Worm (Caenorhabditis elegans) whole organism, L1 larva: ENCODE data around the gene cng-3.
A peak's percentile ranks its signal among the peaks of the same experiment; 100 is the strongest.

Experiments used
- C04F5.9 ChIP-seq: sonication (generic microtip); optimal IDR thresholded peaks from 2 replicates; lab custom pipeline; 2016; ENCODE audit warnings: missing genetic modification characterization, missing compliant biosample characterization
- C16A3.4 ChIP-seq: fragments of 150-350 bp; optimal IDR thresholded peaks from 2 replicates; lab custom pipeline; 2014; ENCODE audit warnings: missing biosample characterization, missing genetic modification characterization
- C34B4.2 ChIP-seq: sonication (generic microtip); optimal IDR thresholded peaks from 2 replicates; lab custom pipeline; 2017; ENCODE audit warnings: mild to moderate bottlenecking, missing genetic modification characterization, missing compliant biosample characterization
- Y116A8C.19 ChIP-seq: sonication (generic microtip); optimal IDR thresholded peaks from 2 replicates; lab custom pipeline; 2016; ENCODE audit warnings: missing compliant biosample characterization, missing genetic modification characterization, borderline replicate concordance
- aha-1 ChIP-seq: fragments of 150-350 bp; optimal IDR thresholded peaks from 2 replicates; lab custom pipeline; 2014; ENCODE audit warnings: missing biosample characterization, missing genetic modification characterization
- aly-2 ChIP-seq: fragments of 150-350 bp; optimal IDR thresholded peaks from 2 replicates; lab custom pipeline; 2014; ENCODE audit warnings: missing biosample characterization, missing genetic modification characterization
- ama-1 ChIP-seq: fragments of 150-350 bp; optimal IDR thresholded peaks from 2 replicates; lab custom pipeline; 2014
- blmp-1 ChIP-seq: fragments of 150-350 bp; optimal IDR thresholded peaks from 2 replicates; lab custom pipeline; 2014; ENCODE audit warnings: missing biosample characterization, missing genetic modification characterization
- ceh-8 ChIP-seq: fragments of 200-800 bp; sonication (Bioruptor generic); optimal IDR thresholded peaks from 2 replicates; lab custom pipeline; 2018; ENCODE audit warnings: mild to moderate bottlenecking, missing genetic modification characterization, moderate library complexity, missing compliant biosample characterization
- ceh-82 ChIP-seq, 3 experiments: fragments of 150-350 bp in 1 of 3; sonication (generic microtip) in 2 of 3; optimal IDR thresholded peaks; 2 replicates each; lab custom pipeline; 2014 to 2017; ENCODE audit warnings: missing biosample characterization in 3 of 3, missing genetic modification characterization in 3 of 3
- dpl-1 ChIP-seq, 3 experiments: fragments of 150-350 bp in 2 of 3; sonication (generic microtip) in 1 of 3; optimal IDR thresholded peaks; 2 replicates each; lab custom pipeline; 2014 to 2017; ENCODE audit warnings: missing biosample characterization in 3 of 3, missing genetic modification characterization in 3 of 3, missing genetic modification reagents in 3 of 3
- dsc-1 ChIP-seq: sonication (generic microtip); optimal IDR thresholded peaks from 2 replicates; lab custom pipeline; 2016; ENCODE audit warnings: mild to moderate bottlenecking, missing genetic modification characterization, missing compliant biosample characterization
- egl-13 ChIP-seq: sonication (generic microtip); optimal IDR thresholded peaks from 2 replicates; lab custom pipeline; 2016; ENCODE audit warnings: missing genotype, missing genetic modification reagents, missing genetic modification characterization, missing compliant biosample characterization
- egl-27 ChIP-seq, 2 experiments: fragments of 150-350 bp in 1 of 2; sonication (generic microtip); optimal IDR thresholded peaks; 3 replicates each; lab custom pipeline; 2017 to 2018; ENCODE audit warnings: missing biosample characterization in 2 of 2, missing genetic modification characterization in 2 of 2, missing genetic modification reagents in 2 of 2
- elt-2 ChIP-seq: sonication (generic microtip); optimal IDR thresholded peaks from 2 replicates; lab custom pipeline; 2016; ENCODE audit warnings: missing genetic modification characterization, mild to moderate bottlenecking, inconsistent platforms, missing compliant biosample characterization, missing genetic modification reagents
- elt-3 ChIP-seq, 6 experiments: fragments of 150-350 bp in 1 of 6; sonication (generic microtip); optimal IDR thresholded peaks; 2 replicates each; lab custom pipeline; 2017 to 2018; ENCODE audit warnings: missing biosample characterization in 6 of 6, missing genetic modification characterization in 6 of 6, inconsistent platforms in 1 of 6
- ets-5 ChIP-seq: fragments of 200-800 bp; sonication (Bioruptor generic); IDR thresholded peaks from 2 replicates; pipeline ENCODE4 v1.3.6; 2022; ENCODE audit warnings: missing genetic modification characterization, missing compliant biosample characterization
- fkh-10 ChIP-seq: sonication (generic microtip); optimal IDR thresholded peaks from 2 replicates; lab custom pipeline; 2017; ENCODE audit warnings: missing biosample characterization, missing genetic modification reagents, missing genetic modification characterization
- grh-1 ChIP-seq: fragments of 200-800 bp; sonication (Bioruptor generic); IDR thresholded peaks from 2 replicates; pipeline ENCODE4 v1.3.6; 2022; ENCODE audit warnings: missing genetic modification reagents, missing genetic modification characterization, missing compliant biosample characterization
- hlh-17 ChIP-seq: fragments of 200-800 bp; sonication (Bioruptor generic); optimal IDR thresholded peaks from 2 replicates; lab custom pipeline; 2018; ENCODE audit warnings: missing genetic modification characterization, mild to moderate bottlenecking, missing compliant biosample characterization, moderate library complexity, borderline replicate concordance
- hpl-2 ChIP-seq: fragments of 150-350 bp; optimal IDR thresholded peaks from 2 replicates; lab custom pipeline; 2014; ENCODE audit warnings: missing biosample characterization, missing genetic modification reagents, missing genetic modification characterization
- irx-1 ChIP-seq: sonication (generic microtip); optimal IDR thresholded peaks from 2 replicates; lab custom pipeline; 2016; ENCODE audit warnings: missing genetic modification characterization, missing compliant biosample characterization
- isw-1 ChIP-seq: fragments of 200-800 bp; sonication (Bioruptor generic); IDR thresholded peaks from 2 replicates; pipeline ENCODE4 v1.3.6; 2022; ENCODE audit warnings: missing genetic modification characterization, missing compliant biosample characterization
- lin-13 ChIP-seq: fragments of 150-350 bp; optimal IDR thresholded peaks from 2 replicates; lab custom pipeline; 2014; ENCODE audit warnings: missing biosample characterization, missing genetic modification reagents, missing genetic modification characterization
- lin-14 ChIP-seq: fragments of 200-800 bp; sonication (Bioruptor generic); optimal IDR thresholded peaks from 2 replicates; lab custom pipeline; 2018; ENCODE audit warnings: mild to moderate bottlenecking, missing genetic modification characterization, moderate library complexity, missing compliant biosample characterization
- lin-15B ChIP-seq: fragments of 150-350 bp; sonication (generic microtip); optimal IDR thresholded peaks from 3 replicates; lab custom pipeline; 2014; ENCODE audit warnings: missing biosample characterization, missing genetic modification characterization
- lir-3 ChIP-seq: sonication (generic microtip); optimal IDR thresholded peaks from 2 replicates; lab custom pipeline; 2016; ENCODE audit warnings: mild to moderate bottlenecking, missing genetic modification characterization, moderate library complexity, missing compliant biosample characterization; ENCODE audit not compliant: poor library complexity
- mab-9 ChIP-seq: fragments of 200-800 bp; sonication (Bioruptor generic); IDR thresholded peaks from 2 replicates; pipeline ENCODE4 v1.3.6; 2022; ENCODE audit warnings: missing genetic modification reagents, missing genetic modification characterization, missing compliant biosample characterization
- mdl-1 ChIP-seq, 2 experiments: fragments of 150-350 bp; optimal IDR thresholded peaks; 2 replicates each; lab custom pipeline; 2014 to 2017; ENCODE audit warnings: missing biosample characterization in 2 of 2, missing genetic modification characterization in 2 of 2, inconsistent platforms in 1 of 2
- mep-1 ChIP-seq: fragments of 150-350 bp; optimal IDR thresholded peaks from 2 replicates; lab custom pipeline; 2014; ENCODE audit warnings: missing biosample characterization, missing genetic modification characterization
- nhr-11 ChIP-seq: fragments of 150-350 bp; optimal IDR thresholded peaks from 2 replicates; lab custom pipeline; 2014; ENCODE audit warnings: missing biosample characterization, missing genetic modification characterization
- nhr-237 ChIP-seq: fragments of 150-350 bp; optimal IDR thresholded peaks from 2 replicates; lab custom pipeline; 2014; ENCODE audit warnings: missing biosample characterization, missing genetic modification characterization
- nhr-28 ChIP-seq: fragments of 150-350 bp; optimal IDR thresholded peaks from 2 replicates; lab custom pipeline; 2014; ENCODE audit warnings: missing biosample characterization, missing genetic modification characterization
- nhr-47 ChIP-seq: sonication (generic microtip); optimal IDR thresholded peaks from 2 replicates; lab custom pipeline; 2016; ENCODE audit warnings: mild to moderate bottlenecking, missing genetic modification characterization, moderate library complexity, missing compliant biosample characterization
- nhr-90 ChIP-seq: sonication (generic microtip); optimal IDR thresholded peaks from 2 replicates; lab custom pipeline; 2016; ENCODE audit warnings: mild to moderate bottlenecking, missing genetic modification characterization, missing compliant biosample characterization; ENCODE audit not compliant: poor library complexity
- pax-3 ChIP-seq: fragments of 200-800 bp; sonication (Bioruptor generic); optimal IDR thresholded peaks from 2 replicates; lab custom pipeline; 2018; ENCODE audit warnings: mild to moderate bottlenecking, missing genetic modification characterization, moderate library complexity, missing compliant biosample characterization
- pqm-1 ChIP-seq: sonication (generic microtip); optimal IDR thresholded peaks from 3 replicates; lab custom pipeline; 2017; ENCODE audit warnings: missing biosample characterization, missing genetic modification characterization
- rnt-1 ChIP-seq: sonication (generic microtip); optimal IDR thresholded peaks from 2 replicates; lab custom pipeline; 2016; ENCODE audit warnings: mild to moderate bottlenecking, missing genetic modification characterization, moderate library complexity, missing compliant biosample characterization
- snpc-4 ChIP-seq: fragments of 150-350 bp; optimal IDR thresholded peaks from 2 replicates; lab custom pipeline; 2014; ENCODE audit warnings: missing biosample characterization, missing genetic modification characterization
- snu-23 ChIP-seq: sonication (generic microtip); optimal IDR thresholded peaks from 2 replicates; lab custom pipeline; 2016; ENCODE audit warnings: missing genetic modification characterization, missing compliant biosample characterization
- sptf-1 ChIP-seq: fragments of 150-350 bp; optimal IDR thresholded peaks from 2 replicates; lab custom pipeline; 2014; ENCODE audit warnings: missing biosample characterization, missing genetic modification characterization
- sup-37 ChIP-seq: fragments of 200-800 bp; sonication (Bioruptor generic); optimal IDR thresholded peaks from 2 replicates; lab custom pipeline; 2018; ENCODE audit warnings: mild to moderate bottlenecking, missing genetic modification characterization, missing compliant biosample characterization
- swsn-7 ChIP-seq: sonication (generic microtip); optimal IDR thresholded peaks from 2 replicates; lab custom pipeline; 2016; ENCODE audit warnings: missing genetic modification characterization, missing compliant biosample characterization
- unc-130 ChIP-seq: fragments of 150-350 bp; optimal IDR thresholded peaks from 2 replicates; lab custom pipeline; 2017; ENCODE audit warnings: missing biosample characterization, missing genetic modification characterization, inconsistent platforms
- unc-30 ChIP-seq: sonication (generic microtip); optimal IDR thresholded peaks from 2 replicates; lab custom pipeline; 2017; ENCODE audit warnings: missing biosample characterization, missing genetic modification characterization
- vab-15 ChIP-seq: sonication (generic microtip); optimal IDR thresholded peaks from 2 replicates; lab custom pipeline; 2017; ENCODE audit warnings: missing genotype, mild to moderate bottlenecking, missing genetic modification characterization, missing compliant biosample characterization
- zag-1 ChIP-seq: fragments of 150-350 bp; optimal IDR thresholded peaks from 2 replicates; lab custom pipeline; 2014; ENCODE audit warnings: missing biosample characterization, missing genetic modification characterization
- zip-4 ChIP-seq: fragments of 200-800 bp; sonication (Bioruptor generic); optimal IDR thresholded peaks from 2 replicates; lab custom pipeline; 2018; ENCODE audit warnings: mild to moderate bottlenecking, missing genetic modification characterization, moderate library complexity, missing compliant biosample characterization
- ztf-4 ChIP-seq: fragments of 150-350 bp; optimal IDR thresholded peaks from 2 replicates; lab custom pipeline; 2014; ENCODE audit warnings: missing biosample characterization, missing genetic modification characterization

The cng-3 gene

ce11 chrIV:9525682-9526416, 45.0 kb upstream of the cng-3 start, which contains the start of gene elo-1 (continued):
- peak; percentile 2 to 44 (median 14) for TF ChIP-seq dpl-1 (GFP tag; optimal IDR thresholded peaks at IDR 0.05; lab: Kevin White, UChicago)
- TF ChIP-seq grh-1 (GFP tag; lab: Robert Waterston, UW), result no peak
- peak; percentile 6 for TF ChIP-seq C16A3.4 (tag; lab: Kevin White, UChicago)
- peak; percentile 68 for TF ChIP-seq mep-1
- TF ChIP-seq egl-13 (tag; lab: Kevin White, UChicago), result no peak
- TF ChIP-seq unc-30, result no peak
- TF ChIP-seq pqm-1 (tag; lab: Kevin White, UChicago), result no peak
- TF ChIP-seq isw-1 (GFP tag; lab: Robert Waterston, UW), result no peak
- peak in 4 of 6 experiments; percentile 21 to 46 (median 40) for TF ChIP-seq elt-3 (tag; optimal IDR thresholded peaks at IDR 0.05; lab: Kevin White, UChicago)
- TF ChIP-seq fkh-10, result no peak
- no peak for TF ChIP-seq ztf-4 (tag; lab: Kevin White, UChicago)
- TF ChIP-seq snu-23 (GFP tag; lab: Kevin White, UChicago), result peak; percentile 71
- no peak for TF ChIP-seq C34B4.2 (tag; lab: Kevin White, UChicago)
- no peak for TF ChIP-seq hpl-2 (GFP tag; lab: Kevin White, UChicago)
- TF ChIP-seq rnt-1 (tag; lab: Kevin White, UChicago), result peak; percentile 52
- TF ChIP-seq elt-2 (tag; lab: Kevin White, UChicago), result peak; percentile 75
- no peak for TF ChIP-seq zip-4 (GFP tag; lab: Kevin White, UChicago)
- no peak for TF ChIP-seq sup-37 (GFP tag; lab: Kevin White, UChicago)
- no peak for TF ChIP-seq zag-1 (tag; lab: Kevin White, UChicago)
- no peak for TF ChIP-seq C04F5.9 (tag; lab: Kevin White, UChicago)
- peak; percentile 35 for TF ChIP-seq snpc-4 (tag; lab: Kevin White, UChicago)
- TF ChIP-seq unc-130, result no peak
- peak; percentile 65 for TF ChIP-seq nhr-90 (tag; lab: Kevin White, UChicago)
- no peak for TF ChIP-seq ets-5 (GFP tag; lab: Robert Waterston, UW)
- TF ChIP-seq pax-3, result no peak
- TF ChIP-seq lin-15B (tag; lab: Kevin White, UChicago), result no peak
- TF ChIP-seq mdl-1 (tag; optimal IDR thresholded peaks at IDR 0.05; lab: Kevin White, UChicago), result peak in 1 of 2 experiments; percentile 18
- no peak for TF ChIP-seq mab-9 (GFP tag; lab: Robert Waterston, UW)
- TF ChIP-seq blmp-1, result peak; percentile 98
- TF ChIP-seq vab-15 (tag; lab: Kevin White, UChicago), result no peak
- no peak for TF ChIP-seq sptf-1 (tag; lab: Kevin White, UChicago)
- peak in 1 of 2 experiments; percentile 31 for TF ChIP-seq egl-27 (tag; optimal IDR thresholded peaks at IDR 0.05; lab: Kevin White, UChicago)
- no peak for TF ChIP-seq aly-2 (tag; lab: Kevin White, UChicago)
- no peak for TF ChIP-seq nhr-237 (tag; lab: Kevin White, UChicago)
- peak in 1 of 3 experiments; percentile 23 for TF ChIP-seq ceh-82 (tag; optimal IDR thresholded peaks at IDR 0.05; lab: Kevin White, UChicago)
- TF ChIP-seq nhr-47 (tag; lab: Kevin White, UChicago), result no peak
- no peak for TF ChIP-seq aha-1 (tag; lab: Kevin White, UChicago)
- no peak for TF ChIP-seq irx-1 (tag; lab: Kevin White, UChicago)
- peak; percentile 84 for TF ChIP-seq lin-14 (GFP tag; lab: Kevin White, UChicago)
- no peak for TF ChIP-seq nhr-28
- peak; percentile 93 for TF ChIP-seq dsc-1 (tag; lab: Kevin White, UChicago)
- TF ChIP-seq ceh-8 (GFP tag; lab: Kevin White, UChicago), result no peak
- TF ChIP-seq lir-3 (tag; lab: Kevin White, UChicago), result no peak
- TF ChIP-seq hlh-17 (GFP tag; lab: Kevin White, UChicago), result no peak
- no peak for TF ChIP-seq nhr-11 (tag; lab: Kevin White, UChicago)
- TF ChIP-seq Y116A8C.19 (tag; lab: Kevin White, UChicago), result no peak
- TF ChIP-seq ama-1 (lab: Kevin White, UChicago), result no peak
- no peak for TF ChIP-seq lin-13 (GFP tag; lab: Kevin White, UChicago)
- TF ChIP-seq swsn-7 (tag; lab: Kevin White, UChicago), result peak; percentile 39
